Worm (Caenorhabditis elegans): ENCODE data around the gene K08E5.5.

Gene K08E5.5

DNA sequence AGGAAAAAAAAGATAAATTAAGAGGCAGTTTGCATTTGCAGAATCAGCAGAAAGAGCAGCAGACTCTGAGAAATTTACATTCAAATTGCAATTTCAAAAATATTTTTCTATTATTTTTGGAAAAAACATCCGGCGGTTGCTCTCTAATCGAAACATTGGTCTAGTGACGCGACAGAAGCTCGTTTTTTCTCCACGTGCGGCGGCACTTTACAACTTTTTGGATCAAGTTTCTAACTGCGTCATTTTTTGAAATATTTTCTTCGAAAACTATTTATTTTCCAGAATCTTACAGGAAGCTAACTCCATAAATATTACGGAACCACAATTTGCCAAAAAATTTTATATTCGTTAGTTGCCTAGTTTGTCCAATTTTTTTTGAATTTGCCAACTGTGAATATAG is 10.4 kb downstream of the K08E5.5 start:
- TF ChIP-seq ets-7 (tag; optimal IDR thresholded peaks at IDR 0.05) (no peak), tbx-11 (GFP tag; IDR thresholded peaks at IDR 0.05) (no peak)

DNA sequence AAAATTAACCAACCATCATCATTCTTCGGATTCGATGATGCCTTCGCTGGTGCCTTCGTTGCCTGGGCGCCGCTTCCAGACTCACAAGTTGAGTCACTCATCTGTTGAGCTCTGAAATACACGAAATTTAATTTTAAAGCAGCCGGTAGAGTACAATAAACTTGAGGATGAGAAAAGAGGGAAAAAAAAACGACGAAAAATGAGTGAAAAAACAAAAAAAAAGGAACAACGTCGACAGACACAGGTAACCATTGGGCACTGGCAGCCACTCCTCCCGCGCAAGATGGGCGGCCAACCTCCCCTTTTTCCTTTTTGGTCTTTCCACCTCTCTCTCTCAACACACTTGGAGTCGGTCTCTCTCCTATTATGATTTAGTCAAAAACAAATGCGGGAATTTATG is 13.6 kb downstream of the K08E5.5 start, which contains the start of gene K08E5.1:
Gene K08E5.1, minus strand, starts transcription at position 101 of the 400 bp plus-strand sequence.
- TF ChIP-seq ceh-36 (tag; optimal IDR thresholded peaks at IDR 0.05) (no peak), F13C5.2 (tag; optimal IDR thresholded peaks at IDR 0.05) (no peak), hmbx-1 (tag; optimal IDR thresholded peaks at IDR 0.05) (no peak), scrt-1 (GFP tag; IDR thresholded peaks at IDR 0.05) (no peak), B0310.2 (tag; optimal IDR thresholded peaks at IDR 0.05) (no peak), tbx-37 (GFP tag; conservative IDR thresholded peaks at IDR 0.05) (no peak), aly-1 (tag; optimal IDR thresholded peaks at IDR 0.05) (no peak), sea-1 (GFP tag; conservative IDR thresholded peaks at IDR 0.05) (no peak), ceh-13 (GFP tag; optimal IDR thresholded peaks at IDR 0.05) (no peak), ama-1 (optimal IDR thresholded peaks at IDR 0.05) (no peak), tra-4 (tag; optimal IDR thresholded peaks at IDR 0.05) (no peak), hmg-4 (GFP tag; optimal IDR thresholded peaks at IDR 0.05) (no peak)

DNA sequence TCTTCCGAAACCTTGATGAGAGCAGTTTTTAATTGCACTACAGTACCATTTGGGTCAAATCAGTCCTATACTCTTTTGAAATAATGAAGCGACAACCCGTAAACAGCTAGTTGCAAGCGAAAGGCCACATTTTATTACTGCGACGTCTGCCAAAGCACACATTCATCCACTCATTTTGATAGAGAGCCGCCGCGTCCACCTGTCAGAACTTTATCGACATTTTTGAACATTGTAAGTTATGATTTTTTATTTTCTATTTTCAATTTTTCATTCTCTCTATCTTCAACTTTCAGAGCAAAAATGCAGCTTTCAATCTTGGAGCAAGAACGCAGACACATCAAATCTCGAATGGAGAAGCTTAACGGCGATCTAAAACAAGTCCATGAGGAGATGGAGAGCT is 19.6 kb downstream of the K08E5.5 start, which contains the start of gene K08E5.6:
Gene K08E5.6, plus strand, starts transcription at position 301 of the 400 bp plus-strand sequence.
- TF ChIP-seq ets-7 (tag; optimal IDR thresholded peaks at IDR 0.05) (no peak), hmg-4 (GFP tag; optimal IDR thresholded peaks at IDR 0.05) (no peak), scrt-1 (GFP tag; IDR thresholded peaks at IDR 0.05) (no peak), tbx-11 (GFP tag; IDR thresholded peaks at IDR 0.05) (no peak), tra-4 (tag; optimal IDR thresholded peaks at IDR 0.05) (no peak), ama-1 (optimal IDR thresholded peaks at IDR 0.05) (no peak)

ce11 chrIII:10136778-10137177 is 23.5 kb downstream of the K08E5.5 start, which contains the start of gene ZK1128.7:
TSS of gene ZK1128.7 (plus strand) at chrIII:10137006.
- no peak for TF ChIP-seq ceh-36 (tag; optimal IDR thresholded peaks at IDR 0.05)

ce11 chrIII:10134517-10134916 is 25.8 kb downstream of the K08E5.5 start:
- TF ChIP-seq ama-1 (optimal IDR thresholded peaks at IDR 0.05) (no peak), flt-1 (GFP tag; IDR thresholded peaks at IDR 0.05) (no peak), tra-4 (tag; optimal IDR thresholded peaks at IDR 0.05) (no peak), ceh-13 (GFP tag; optimal IDR thresholded peaks at IDR 0.05) (no peak), B0310.2 (tag; optimal IDR thresholded peaks at IDR 0.05) (no peak), F13C5.2 (tag; optimal IDR thresholded peaks at IDR 0.05) (no peak)

- TF ChIP-seq scrt-1 (GFP tag; IDR thresholded peaks at IDR 0.05), result no peak
- TF ChIP-seq hmg-4 (GFP tag; optimal IDR thresholded peaks at IDR 0.05), result no peak
- TF ChIP-seq B0310.2 (tag; optimal IDR thresholded peaks at IDR 0.05), result no peak
- no peak for TF ChIP-seq ets-7 (tag; optimal IDR thresholded peaks at IDR 0.05)
- no peak for TF ChIP-seq tbx-11 (GFP tag; IDR thresholded peaks at IDR 0.05)
- TF ChIP-seq pes-1 (GFP tag; IDR thresholded peaks at IDR 0.05), result no peak
- TF ChIP-seq tbx-37 (GFP tag; conservative IDR thresholded peaks at IDR 0.05), result no peak
Measured at ce11 chrIII:10132495-10133450, 27.5 kb downstream of the K08E5.5 start.

DNA sequence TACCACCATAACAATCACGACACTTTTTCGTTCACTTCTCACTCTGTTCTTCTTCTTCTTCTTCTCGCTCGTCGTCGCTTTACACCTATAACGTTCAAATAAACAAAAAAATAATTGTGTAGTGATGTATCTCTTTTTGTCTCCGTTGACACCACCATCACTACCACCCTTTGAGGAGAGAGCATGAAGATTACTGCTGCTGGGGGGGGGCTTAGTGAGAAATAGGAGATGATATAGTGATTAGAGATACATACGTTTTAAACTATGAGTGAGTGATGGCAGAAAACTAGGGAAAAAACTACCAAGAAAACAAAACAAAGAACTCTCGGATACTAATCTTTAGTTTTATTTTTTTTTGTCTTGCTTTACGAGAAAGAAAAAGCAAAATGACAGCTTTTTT is 33.9 kb downstream of the K08E5.5 start:
- TF ChIP-seq tra-4 (tag; optimal IDR thresholded peaks at IDR 0.05) (no peak), scrt-1 (GFP tag; IDR thresholded peaks at IDR 0.05) (no peak), sea-1 (GFP tag; conservative IDR thresholded peaks at IDR 0.05) (no peak)

ce11 chrIII:10123586-10124233 is 36.6 kb downstream of the K08E5.5 start, which contains the start of gene ttll-4:
TSS of gene ttll-4 (plus strand) at chrIII:10124183.
- TF ChIP-seq sea-1 (GFP tag; conservative IDR thresholded peaks at IDR 0.05), result peak; percentile 79
- TF ChIP-seq B0310.2 (tag; optimal IDR thresholded peaks at IDR 0.05), result no peak
- no peak for TF ChIP-seq ceh-13 (GFP tag; optimal IDR thresholded peaks at IDR 0.05)
- TF ChIP-seq hmbx-1 (tag; optimal IDR thresholded peaks at IDR 0.05), result no peak
- TF ChIP-seq pes-1 (GFP tag; IDR thresholded peaks at IDR 0.05), result peak; percentile 83
- TF ChIP-seq ets-7 (tag; optimal IDR thresholded peaks at IDR 0.05), result no peak
- TF ChIP-seq aly-1 (tag; optimal IDR thresholded peaks at IDR 0.05), result no peak
- no peak for TF ChIP-seq ceh-36 (tag; optimal IDR thresholded peaks at IDR 0.05)
- no peak for TF ChIP-seq ama-1 (optimal IDR thresholded peaks at IDR 0.05)
- TF ChIP-seq tbx-11 (GFP tag; IDR thresholded peaks at IDR 0.05), result peak; percentile 41; the same call in 1 of the 2 replicates
- no peak; the same call in 1 of the 2 replicates for TF ChIP-seq flt-1 (GFP tag; IDR thresholded peaks at IDR 0.05)
- no peak for TF ChIP-seq tra-4 (tag; optimal IDR thresholded peaks at IDR 0.05)
- peak; percentile 59 for TF ChIP-seq tbx-37 (GFP tag; conservative IDR thresholded peaks at IDR 0.05)
- no peak for TF ChIP-seq F13C5.2 (tag; optimal IDR thresholded peaks at IDR 0.05)
- peak; percentile 72 for TF ChIP-seq scrt-1 (GFP tag; IDR thresholded peaks at IDR 0.05)
- no peak for TF ChIP-seq hmg-4 (GFP tag; optimal IDR thresholded peaks at IDR 0.05)
- no peak for TF ChIP-seq hnd-1 (tag; optimal IDR thresholded peaks at IDR 0.05)
